Fruit fly (Drosophila melanogaster) whole organism, embryonic: ENCODE measurements around the gene cwo.

ENCODE experiments used
- Aef1 ChIP-seq: fragments of 200-800 bp; sonication (Bioruptor generic); IDR thresholded peaks from 3 replicates; pipeline ENCODE4 v1.3.6; 2022; ENCODE audit warnings: missing biosample characterization, missing genetic modification characterization
- CG10366 ChIP-seq: fragments of 200-800 bp; sonication (Bioruptor generic); IDR thresholded peaks from 2 replicates; pipeline ENCODE4 v1.3.6; 2022; ENCODE audit warnings: missing biosample characterization, missing genetic modification characterization
- CG10979 ChIP-seq: fragments of 200-800 bp; sonication (Bioruptor generic); optimal IDR thresholded peaks from 2 replicates; lab custom pipeline; 2018; ENCODE audit warnings: missing biosample characterization, mild to moderate bottlenecking, missing genetic modification characterization, moderate library complexity
- CG11560 ChIP-seq: fragments of 200-800 bp; sonication (Bioruptor generic); IDR thresholded peaks from 3 replicates; pipeline ENCODE4 v1.3.6; 2022; ENCODE audit warnings: missing biosample characterization, missing genetic modification characterization
- CG13424 ChIP-seq: fragments of 200-800 bp; sonication (Bioruptor generic); optimal IDR thresholded peaks from 2 replicates; lab custom pipeline; 2019; ENCODE audit warnings: missing biosample characterization, mild to moderate bottlenecking, missing genetic modification characterization, moderate library complexity
- CG14667 ChIP-seq: fragments of 200-800 bp; sonication (Bioruptor generic); IDR thresholded peaks from 2 replicates; pipeline ENCODE4 v1.3.6; 2022; ENCODE audit warnings: missing biosample characterization, missing genetic modification characterization
- CG14965 ChIP-seq: fragments of 200-800 bp; sonication (Bioruptor generic); optimal IDR thresholded peaks from 2 replicates; lab custom pipeline; 2016; ENCODE audit warnings: missing biosample characterization, missing genetic modification characterization, borderline replicate concordance
- CG1529 ChIP-seq: fragments of 200-800 bp; sonication (Bioruptor generic); optimal IDR thresholded peaks from 3 replicates; lab custom pipeline; 2018; ENCODE audit warnings: missing biosample characterization, missing genetic modification characterization
- CG15601 ChIP-seq: fragments of 200-800 bp; sonication (Bioruptor generic); optimal IDR thresholded peaks from 3 replicates; lab custom pipeline; 2019; ENCODE audit warnings: missing biosample characterization, mild to moderate bottlenecking, missing genetic modification characterization, moderate library complexity
- CG15696 ChIP-seq: fragments of 200-800 bp; sonication (Bioruptor generic); optimal IDR thresholded peaks from 2 replicates; lab custom pipeline; 2019; ENCODE audit warnings: missing biosample characterization, mild to moderate bottlenecking, missing genetic modification characterization, moderate library complexity
- CG18476 ChIP-seq: fragments of 200-800 bp; sonication (Bioruptor generic); optimal IDR thresholded peaks from 2 replicates; lab custom pipeline; 2016; ENCODE audit warnings: missing biosample characterization, mild to moderate bottlenecking, missing genetic modification characterization
- CG4328 ChIP-seq: fragments of 200-800 bp; sonication (Bioruptor generic); optimal IDR thresholded peaks from 3 replicates; lab custom pipeline; 2017; ENCODE audit warnings: missing biosample characterization, missing genetic modification reagents, missing genetic modification characterization
- CG8924 ChIP-seq: fragments of 200-800 bp; optimal IDR thresholded peaks from 3 replicates; lab custom pipeline; 2019; ENCODE audit warnings: missing biosample characterization, mild to moderate bottlenecking, missing genetic modification characterization, moderate library complexity
- CG9609 ChIP-seq: fragments of 200-800 bp; sonication (Bioruptor generic); optimal IDR thresholded peaks from 3 replicates; lab custom pipeline; 2016; ENCODE audit warnings: missing biosample characterization, missing genetic modification characterization
- CHES-1-like ChIP-seq: fragments of 200-800 bp; sonication (Bioruptor generic); optimal IDR thresholded peaks from 2 replicates; lab custom pipeline; 2016; ENCODE audit warnings: missing biosample characterization, missing genetic modification characterization
- CoRest ChIP-seq: fragments of 200-800 bp; sonication (Bioruptor generic); optimal IDR thresholded peaks from 3 replicates; lab custom pipeline; 2018; ENCODE audit warnings: missing biosample characterization, mild to moderate bottlenecking, missing genetic modification characterization, moderate library complexity
- D19A ChIP-seq: fragments of 200-800 bp; optimal IDR thresholded peaks from 3 replicates; lab custom pipeline; 2019; ENCODE audit warnings: missing biosample characterization, mild to moderate bottlenecking, missing genetic modification characterization, moderate library complexity
- D19B ChIP-seq: fragments of 200-800 bp; sonication (Bioruptor generic); optimal IDR thresholded peaks from 2 replicates; lab custom pipeline; 2017; ENCODE audit warnings: missing biosample characterization, mild to moderate bottlenecking, missing genetic modification characterization
- Dip2 ChIP-seq: fragments of 200-800 bp; sonication (Bioruptor generic); IDR thresholded peaks from 2 replicates; pipeline ENCODE4 v1.3.6; 2022; ENCODE audit warnings: missing biosample characterization, missing genetic modification characterization
- Ets65A ChIP-seq: fragments of 200-800 bp; sonication (Bioruptor generic); peaks from one replicate; lab custom pipeline; 2016; ENCODE audit warnings: missing biosample characterization, missing genetic modification characterization
- GATAe ChIP-seq: fragments of 200-800 bp; sonication (Bioruptor generic); conservative IDR thresholded peaks from 2 replicates; pipeline ENCODE4 v1.3.6; 2022; ENCODE audit warnings: missing biosample characterization, missing genetic modification characterization
- HLH54F ChIP-seq: fragments of 200-800 bp; sonication (Bioruptor generic); optimal IDR thresholded peaks from 3 replicates; lab custom pipeline; 2016; ENCODE audit warnings: missing biosample characterization, missing genetic modification characterization
- HLHmδ ChIP-seq: fragments of 200-800 bp; sonication (Bioruptor generic); optimal IDR thresholded peaks from 2 replicates; lab custom pipeline; 2018; ENCODE audit warnings: missing biosample characterization, mild to moderate bottlenecking, missing genetic modification characterization, moderate library complexity
- Hr3 ChIP-seq: fragments of 200-800 bp; sonication (Bioruptor generic); optimal IDR thresholded peaks from 3 replicates; lab custom pipeline; 2016; ENCODE audit warnings: missing biosample characterization, missing genetic modification characterization
- Hr39 ChIP-seq: fragments of >200 bp; optimal IDR thresholded peaks from 2 replicates; lab custom pipeline; 2017
- Max ChIP-seq: fragments of 200-800 bp; sonication (Bioruptor generic); optimal IDR thresholded peaks from 2 replicates; lab custom pipeline; 2016; ENCODE audit warnings: missing biosample characterization, mild to moderate bottlenecking, missing genetic modification characterization
- Neu2 ChIP-seq: fragments of 200-800 bp; sonication (Bioruptor generic); optimal IDR thresholded peaks from 3 replicates; lab custom pipeline; 2016; ENCODE audit warnings: missing biosample characterization, missing genetic modification characterization, borderline replicate concordance
- Nf-YA ChIP-seq: fragments of 200-800 bp; sonication (Bioruptor generic); IDR thresholded peaks from 2 replicates; pipeline ENCODE4 v1.3.6; 2022; ENCODE audit warnings: missing biosample characterization, missing genetic modification characterization
- Rx ChIP-seq: fragments of 200-800 bp; sonication (Bioruptor generic); IDR thresholded peaks from 2 replicates; pipeline ENCODE4 v1.3.6; 2022; ENCODE audit warnings: missing biosample characterization, missing genetic modification characterization
- Stat92E ChIP-seq, 3 experiments: fragments of >200 bp in 2 of 3; fragments of 200-800 bp in 1 of 3; sonication (Bioruptor generic) in 1 of 3; optimal IDR thresholded peaks; 2 replicates each; lab custom pipeline; 2017 to 2019; ENCODE audit warnings: missing biosample characterization in 3 of 3, missing genetic modification characterization in 3 of 3, mild to moderate bottlenecking in 1 of 3, moderate library complexity in 1 of 3
- aop ChIP-seq: fragments of 200-800 bp; sonication (Bioruptor generic); IDR thresholded peaks from 2 replicates; pipeline ENCODE4 v1.3.6; 2022; ENCODE audit warnings: missing biosample characterization, missing genetic modification characterization
- bbx ChIP-seq: fragments of 200-800 bp; sonication (Bioruptor generic); IDR thresholded peaks from 2 replicates; pipeline ENCODE4 v1.3.6; 2022; ENCODE audit warnings: missing biosample characterization, missing genetic modification characterization; ENCODE audit not compliant: partially characterized antibody
- bcd ChIP-seq: fragments of 200-800 bp; sonication (Bioruptor generic); optimal IDR thresholded peaks from 2 replicates; lab custom pipeline; 2017; ENCODE audit warnings: missing biosample characterization, mild to moderate bottlenecking, missing genetic modification characterization
- chinmo ChIP-seq: fragments of 200-800 bp; sonication (Bioruptor generic); IDR thresholded peaks from 4 replicates; pipeline ENCODE4 v1.3.6; 2022; ENCODE audit warnings: missing biosample characterization, missing genetic modification characterization; ENCODE audit not compliant: partially characterized antibody
- dm ChIP-seq: fragments of 200-800 bp; sonication (Bioruptor generic); optimal IDR thresholded peaks from 3 replicates; lab custom pipeline; 2016; ENCODE audit warnings: missing biosample characterization, missing genetic modification characterization
- en ChIP-seq: fragments of 200-800 bp; sonication (Bioruptor generic); optimal IDR thresholded peaks from 2 replicates; lab custom pipeline; 2016; ENCODE audit warnings: missing biosample characterization, missing genetic modification characterization
- exex ChIP-seq: fragments of 200-800 bp; sonication (Bioruptor generic); optimal IDR thresholded peaks from 4 replicates; lab custom pipeline; 2018; ENCODE audit warnings: missing biosample characterization, mild to moderate bottlenecking, missing genetic modification characterization, moderate library complexity
- fru ChIP-seq: fragments of >200 bp; optimal IDR thresholded peaks from 2 replicates; lab custom pipeline; 2017
- gcm ChIP-seq: fragments of 200-800 bp; sonication (Bioruptor generic); optimal IDR thresholded peaks from 2 replicates; lab custom pipeline; 2019; ENCODE audit warnings: missing biosample characterization, mild to moderate bottlenecking, missing genetic modification characterization, moderate library complexity
- inv ChIP-seq: fragments of 200-800 bp; sonication (Bioruptor generic); IDR thresholded peaks from 2 replicates; pipeline ENCODE4 v1.3.6; 2022; ENCODE audit warnings: missing biosample characterization, missing genetic modification characterization; ENCODE audit not compliant: partially characterized antibody
- klu ChIP-seq: fragments of 200-800 bp; sonication (Bioruptor generic); IDR thresholded peaks from 2 replicates; pipeline ENCODE4 v1.3.6; 2022; ENCODE audit warnings: missing biosample characterization, missing genetic modification characterization
- mam ChIP-seq: fragments of 200-800 bp; sonication (Bioruptor generic); optimal IDR thresholded peaks from 3 replicates; lab custom pipeline; 2016; ENCODE audit warnings: missing biosample characterization, missing genetic modification characterization
- p53 ChIP-seq: fragments of 200-800 bp; sonication (Bioruptor generic); optimal IDR thresholded peaks from 2 replicates; lab custom pipeline; 2016; ENCODE audit warnings: missing biosample characterization, missing genetic modification characterization
- peb ChIP-seq: fragments of 200-800 bp; sonication (Bioruptor generic); IDR thresholded peaks from 2 replicates; pipeline ENCODE4 v1.3.6; 2022; ENCODE audit warnings: missing biosample characterization, missing genetic modification characterization
- phol ChIP-seq: fragments of 200-800 bp; sonication (Bioruptor generic); optimal IDR thresholded peaks from 3 replicates; lab custom pipeline; 2018; ENCODE audit warnings: missing biosample characterization, mild to moderate bottlenecking, missing genetic modification characterization, moderate library complexity
- ro ChIP-seq: fragments of 200-800 bp; sonication (Bioruptor generic); IDR thresholded peaks from 2 replicates; pipeline ENCODE4 v1.3.6; 2022; ENCODE audit warnings: missing biosample characterization, missing genetic modification characterization
- salm ChIP-seq: fragments of 200-800 bp; sonication (Bioruptor generic); optimal IDR thresholded peaks from 2 replicates; lab custom pipeline; 2018; ENCODE audit warnings: missing biosample characterization, mild to moderate bottlenecking, missing genetic modification characterization
- zen2 ChIP-seq: fragments of 200-800 bp; sonication (Bioruptor generic); IDR thresholded peaks from 3 replicates; pipeline ENCODE4 v1.3.6; 2022; ENCODE audit warnings: missing biosample characterization, missing genetic modification characterization; ENCODE audit not compliant: partially characterized antibody

cwo gene

DNA sequence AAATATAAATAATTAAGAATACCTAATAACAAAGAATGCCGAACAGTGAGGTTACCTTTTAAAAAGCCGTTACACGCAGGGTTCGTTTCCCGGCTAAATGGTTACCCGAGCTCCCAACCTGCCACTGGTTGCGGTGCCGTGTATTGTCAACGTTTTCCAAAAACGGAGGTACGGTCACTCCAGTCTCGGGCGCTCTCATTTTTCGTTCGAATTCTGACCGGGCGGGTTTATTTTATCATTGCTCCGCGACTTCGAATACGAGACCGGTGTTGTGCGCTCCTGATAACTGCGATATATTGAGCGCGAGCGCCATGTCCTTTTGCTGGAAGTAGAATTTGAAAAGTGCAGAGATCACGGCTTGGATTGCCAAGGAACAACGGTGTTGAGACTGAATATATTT lies 38.1 kb upstream of the cwo start, which contains the start of gene jumu (continued):
- TF ChIP-seq ro (GFP tag; lab: Robert Waterston, UW): no peak
- TF ChIP-seq D19A: peak; percentile 9
- peak; percentile 18 for TF ChIP-seq Hr3
- TF ChIP-seq CG13424 (tag; lab: Kevin White, UChicago): peak; percentile 16
- no peak for TF ChIP-seq Dip2 (GFP tag; lab: Robert Waterston, UW)
- TF ChIP-seq peb (GFP tag; lab: Robert Waterston, UW): no peak
- no peak for TF ChIP-seq D19B
- peak; percentile 37 for TF ChIP-seq p53 (GFP tag; lab: Kevin White, UChicago)
- TF ChIP-seq CG8924 (tag; lab: Kevin White, UChicago): peak; percentile 22
- TF ChIP-seq HLH54F (GFP tag; lab: Kevin White, UChicago): no peak
- peak; percentile 61 for TF ChIP-seq CG15601 (tag; lab: Kevin White, UChicago)
- TF ChIP-seq, all 482 proteins: peak for 91

- TF ChIP-seq CG9609 (GFP tag; lab: Kevin White, UChicago): peak; percentile 57
- TF ChIP-seq CG1529 (GFP tag; lab: Kevin White, UChicago): peak; percentile 30
- TF ChIP-seq Stat92E (GFP tag; optimal IDR thresholded peaks at IDR 0.05; lab: Kevin White, UChicago): no peak
- TF ChIP-seq phol (tag; lab: Kevin White, UChicago): peak; percentile 75
- TF ChIP-seq D19A: peak; percentile 71
- TF ChIP-seq inv: no peak
- no peak for TF ChIP-seq Aef1 (GFP tag; lab: Robert Waterston, UW)
- TF ChIP-seq Rx (GFP tag; lab: Robert Waterston, UW): no peak
- TF ChIP-seq Hr39 (lab: Kevin White, UChicago): no peak
- TF ChIP-seq chinmo (GFP tag; lab: Robert Waterston, UW): no peak
- peak; percentile 50 for TF ChIP-seq Max
- TF ChIP-seq CG11560: no peak
- TF ChIP-seq CG15696 (tag; lab: Kevin White, UChicago): peak; percentile 18
- TF ChIP-seq CoRest: peak; percentile 91
- TF ChIP-seq CG18476 (GFP tag; lab: Kevin White, UChicago): peak; percentile 73
- peak; percentile 82 for TF ChIP-seq mam
- no peak for TF ChIP-seq bbx
- TF ChIP-seq gcm (GFP tag; lab: Kevin White, UChicago): peak; percentile 52
- no peak for TF ChIP-seq en
- TF ChIP-seq CG10979: peak; percentile 40
- no peak for TF ChIP-seq klu
- peak; percentile 73 for TF ChIP-seq exex
- TF ChIP-seq bcd: peak; percentile 82
- peak; percentile 24 for TF ChIP-seq Neu2
- TF ChIP-seq GATAe: no peak
- TF ChIP-seq aop (GFP tag; lab: Robert Waterston, UW): no peak
- peak; percentile 97 for TF ChIP-seq Ets65A (GFP tag; lab: Kevin White, UChicago)
- peak; percentile 93 for TF ChIP-seq HLHmδ (GFP tag; lab: Kevin White, UChicago)
- no peak for TF ChIP-seq Nf-YA (GFP tag; lab: Robert Waterston, UW)
- no peak for TF ChIP-seq fru (lab: Kevin White, UChicago)
- peak; percentile 59 for TF ChIP-seq CHES-1-like (GFP tag; lab: Kevin White, UChicago)
- TF ChIP-seq dm (GFP tag; lab: Kevin White, UChicago): peak; percentile 42
- TF ChIP-seq zen2: no peak
- no peak for TF ChIP-seq CG14667 (GFP tag; lab: Robert Waterston, UW)
- TF ChIP-seq salm (tag; lab: Kevin White, UChicago): peak; percentile 32
- no peak for TF ChIP-seq CG10366
- TF ChIP-seq CG14965 (GFP tag; lab: Kevin White, UChicago): no peak
- peak; percentile 68 for TF ChIP-seq CG4328 (GFP tag; lab: Kevin White, UChicago)
Measured at dm6 chr3R:10350741-10351629, 37.1 kb upstream of the cwo start.
